Worm (Caenorhabditis elegans) whole organism, L1 larva: ENCODE measurements around the gene hpo-33.
A peak's percentile ranks its signal among the peaks of the same experiment; 100 is the strongest.

Experiments used
- C34B4.2 ChIP-seq: sonication (generic microtip); optimal IDR thresholded peaks from 2 replicates; lab custom pipeline; 2017; ENCODE audit warnings: mild to moderate bottlenecking, missing genetic modification characterization, missing compliant biosample characterization
- F16B12.6 ChIP-seq: fragments of 150-350 bp; optimal IDR thresholded peaks from 2 replicates; lab custom pipeline; 2014; ENCODE audit warnings: missing biosample characterization, missing genetic modification characterization
- aha-1 ChIP-seq: fragments of 150-350 bp; optimal IDR thresholded peaks from 2 replicates; lab custom pipeline; 2014; ENCODE audit warnings: missing biosample characterization, missing genetic modification characterization
- alr-1 ChIP-seq: fragments of 200-800 bp; sonication (Bioruptor generic); optimal IDR thresholded peaks from 2 replicates; lab custom pipeline; 2018; ENCODE audit warnings: borderline replicate concordance, mild to moderate bottlenecking, missing genetic modification characterization, missing compliant biosample characterization
- ceh-63 ChIP-seq: fragments of 200-800 bp; sonication (Bioruptor generic); optimal IDR thresholded peaks from 2 replicates; lab custom pipeline; 2018; ENCODE audit warnings: mild to moderate bottlenecking, missing genetic modification characterization, missing compliant biosample characterization
- ceh-8 ChIP-seq: fragments of 200-800 bp; sonication (Bioruptor generic); optimal IDR thresholded peaks from 2 replicates; lab custom pipeline; 2018; ENCODE audit warnings: mild to moderate bottlenecking, missing genetic modification characterization, moderate library complexity, missing compliant biosample characterization
- ceh-82 ChIP-seq, 3 experiments: fragments of 150-350 bp in 1 of 3; sonication (generic microtip) in 2 of 3; optimal IDR thresholded peaks; 2 replicates each; lab custom pipeline; 2014 to 2017; ENCODE audit warnings: missing biosample characterization in 3 of 3, missing genetic modification characterization in 3 of 3
- ces-1 ChIP-seq: fragments of 150-350 bp; optimal IDR thresholded peaks from 2 replicates; lab custom pipeline; 2014; ENCODE audit warnings: missing biosample characterization, missing genetic modification reagents, missing genetic modification characterization
- dpl-1 ChIP-seq, 3 experiments: fragments of 150-350 bp in 2 of 3; sonication (generic microtip) in 1 of 3; optimal IDR thresholded peaks; 2 replicates each; lab custom pipeline; 2014 to 2017; ENCODE audit warnings: missing biosample characterization in 3 of 3, missing genetic modification characterization in 3 of 3, missing genetic modification reagents in 3 of 3
- dsc-1 ChIP-seq: sonication (generic microtip); optimal IDR thresholded peaks from 2 replicates; lab custom pipeline; 2016; ENCODE audit warnings: mild to moderate bottlenecking, missing genetic modification characterization, missing compliant biosample characterization
- efl-1 ChIP-seq, 4 experiments: fragments of 150-350 bp; optimal IDR thresholded peaks in 3 of 4; peaks in 1 of 4; 1 replicate in 1 of 4; 2 replicates in 3 of 4; lab custom pipeline; 2014; ENCODE audit warnings: missing biosample characterization in 2 of 4, missing genetic modification characterization in 2 of 4, missing genetic modification reagents in 2 of 4
- efl-3 ChIP-seq: fragments of 200-800 bp; sonication (Bioruptor generic); optimal IDR thresholded peaks from 2 replicates; lab custom pipeline; 2018; ENCODE audit warnings: mild to moderate bottlenecking, missing genetic modification characterization, missing compliant biosample characterization
- egl-27 ChIP-seq, 2 experiments: fragments of 150-350 bp in 1 of 2; sonication (generic microtip); optimal IDR thresholded peaks; 3 replicates each; lab custom pipeline; 2017 to 2018; ENCODE audit warnings: missing biosample characterization in 2 of 2, missing genetic modification characterization in 2 of 2, missing genetic modification reagents in 2 of 2
- elt-2 ChIP-seq: sonication (generic microtip); optimal IDR thresholded peaks from 2 replicates; lab custom pipeline; 2016; ENCODE audit warnings: missing genetic modification characterization, mild to moderate bottlenecking, inconsistent platforms, missing compliant biosample characterization, missing genetic modification reagents
- elt-3 ChIP-seq, 6 experiments: fragments of 150-350 bp in 1 of 6; sonication (generic microtip); optimal IDR thresholded peaks; 2 replicates each; lab custom pipeline; 2017 to 2018; ENCODE audit warnings: missing biosample characterization in 6 of 6, missing genetic modification characterization in 6 of 6, inconsistent platforms in 1 of 6
- fos-1 ChIP-seq: fragments of 150-350 bp; optimal IDR thresholded peaks from 2 replicates; lab custom pipeline; 2014; ENCODE audit warnings: missing biosample characterization, missing genetic modification characterization
- grh-1 ChIP-seq: fragments of 200-800 bp; sonication (Bioruptor generic); IDR thresholded peaks from 2 replicates; pipeline ENCODE4 v1.3.6; 2022; ENCODE audit warnings: missing genetic modification reagents, missing genetic modification characterization, missing compliant biosample characterization
- hpl-2 ChIP-seq: fragments of 150-350 bp; optimal IDR thresholded peaks from 2 replicates; lab custom pipeline; 2014; ENCODE audit warnings: missing biosample characterization, missing genetic modification reagents, missing genetic modification characterization
- irx-1 ChIP-seq: sonication (generic microtip); optimal IDR thresholded peaks from 2 replicates; lab custom pipeline; 2016; ENCODE audit warnings: missing genetic modification characterization, missing compliant biosample characterization
- jun-1 ChIP-seq: fragments of 150-350 bp; optimal IDR thresholded peaks from 2 replicates; lab custom pipeline; 2014; ENCODE audit warnings: missing biosample characterization, missing genetic modification reagents, missing genetic modification characterization
- nhr-11 ChIP-seq: fragments of 150-350 bp; optimal IDR thresholded peaks from 2 replicates; lab custom pipeline; 2014; ENCODE audit warnings: missing biosample characterization, missing genetic modification characterization
- nhr-20 ChIP-seq: sonication (generic microtip); optimal IDR thresholded peaks from 2 replicates; lab custom pipeline; 2016; ENCODE audit warnings: mild to moderate bottlenecking, missing genetic modification characterization, missing compliant biosample characterization
- nhr-237 ChIP-seq: fragments of 150-350 bp; optimal IDR thresholded peaks from 2 replicates; lab custom pipeline; 2014; ENCODE audit warnings: missing biosample characterization, missing genetic modification characterization
- nhr-71 ChIP-seq: sonication (generic microtip); optimal IDR thresholded peaks from 2 replicates; lab custom pipeline; 2016; ENCODE audit warnings: mild to moderate bottlenecking, missing genetic modification characterization, moderate library complexity, missing compliant biosample characterization
- nhr-76 ChIP-seq: sonication (generic microtip); optimal IDR thresholded peaks from 2 replicates; lab custom pipeline; 2017; ENCODE audit warnings: missing biosample characterization, missing genetic modification characterization
- nhr-84 ChIP-seq: sonication (generic microtip); optimal IDR thresholded peaks from 2 replicates; lab custom pipeline; 2017; ENCODE audit warnings: missing biosample characterization, missing genetic modification characterization
- nhr-85 ChIP-seq: sonication (generic microtip); peaks from one replicate; lab custom pipeline; 2016; ENCODE audit warnings: missing genetic modification characterization, inconsistent platforms, missing compliant biosample characterization
- skn-1 ChIP-seq: fragments of 150-350 bp; optimal IDR thresholded peaks from 2 replicates; lab custom pipeline; 2014; ENCODE audit warnings: missing biosample characterization, missing genetic modification characterization
- sox-4 ChIP-seq: sonication (generic microtip); optimal IDR thresholded peaks from 2 replicates; lab custom pipeline; 2016; ENCODE audit warnings: missing genetic modification characterization, missing compliant biosample characterization
- swsn-7 ChIP-seq: sonication (generic microtip); optimal IDR thresholded peaks from 2 replicates; lab custom pipeline; 2016; ENCODE audit warnings: missing genetic modification characterization, missing compliant biosample characterization
- tlp-1 ChIP-seq: fragments of 150-350 bp; optimal IDR thresholded peaks from 2 replicates; lab custom pipeline; 2014; ENCODE audit warnings: missing biosample characterization, missing genetic modification characterization
- unc-130 ChIP-seq: fragments of 150-350 bp; optimal IDR thresholded peaks from 2 replicates; lab custom pipeline; 2017; ENCODE audit warnings: missing biosample characterization, missing genetic modification characterization, inconsistent platforms
- unc-30 ChIP-seq: sonication (generic microtip); optimal IDR thresholded peaks from 2 replicates; lab custom pipeline; 2017; ENCODE audit warnings: missing biosample characterization, missing genetic modification characterization
- xbp-1 ChIP-seq: sonication (generic microtip); optimal IDR thresholded peaks from 2 replicates; lab custom pipeline; 2016; ENCODE audit warnings: missing genetic modification characterization, missing compliant biosample characterization
- zag-1 ChIP-seq: fragments of 150-350 bp; optimal IDR thresholded peaks from 2 replicates; lab custom pipeline; 2014; ENCODE audit warnings: missing biosample characterization, missing genetic modification characterization
- zip-4 ChIP-seq: fragments of 200-800 bp; sonication (Bioruptor generic); optimal IDR thresholded peaks from 2 replicates; lab custom pipeline; 2018; ENCODE audit warnings: mild to moderate bottlenecking, missing genetic modification characterization, moderate library complexity, missing compliant biosample characterization

Gene hpo-33

DNA sequence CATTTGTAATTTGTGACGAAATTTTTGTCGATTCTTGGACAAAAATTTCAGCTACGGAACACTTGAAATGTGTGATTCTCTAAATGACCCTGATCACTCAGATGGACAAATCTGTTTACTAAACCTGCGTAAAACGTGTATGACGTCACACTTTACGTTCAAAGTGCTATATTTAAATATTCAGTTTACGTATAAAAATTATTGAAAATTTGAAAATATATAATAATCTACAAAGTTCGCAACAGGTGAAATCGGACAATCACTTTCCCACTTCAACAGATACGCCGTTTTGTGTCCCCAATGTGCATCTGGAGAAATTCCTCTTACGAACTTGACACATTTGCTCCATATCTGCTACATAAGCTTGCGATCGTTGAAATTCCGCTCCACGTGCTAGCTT lies 37.2 kb upstream of the hpo-33 start, which contains the start of gene srh-131:
Gene srh-131 (plus strand): TSS at position 301 of the 400 bp plus-strand sequence.
- TF ChIP-seq egl-27 (tag; optimal IDR thresholded peaks at IDR 0.05; lab: Kevin White, UChicago) (no peak), nhr-11 (no peak), elt-2 (tag; lab: Kevin White, UChicago) (no peak), nhr-237 (tag; lab: Kevin White, UChicago) (no peak), tlp-1 (tag; lab: Kevin White, UChicago) (no peak), nhr-84 (tag; lab: Kevin White, UChicago) (no peak), dsc-1 (tag; lab: Kevin White, UChicago) (no peak), zag-1 (no peak)

DNA sequence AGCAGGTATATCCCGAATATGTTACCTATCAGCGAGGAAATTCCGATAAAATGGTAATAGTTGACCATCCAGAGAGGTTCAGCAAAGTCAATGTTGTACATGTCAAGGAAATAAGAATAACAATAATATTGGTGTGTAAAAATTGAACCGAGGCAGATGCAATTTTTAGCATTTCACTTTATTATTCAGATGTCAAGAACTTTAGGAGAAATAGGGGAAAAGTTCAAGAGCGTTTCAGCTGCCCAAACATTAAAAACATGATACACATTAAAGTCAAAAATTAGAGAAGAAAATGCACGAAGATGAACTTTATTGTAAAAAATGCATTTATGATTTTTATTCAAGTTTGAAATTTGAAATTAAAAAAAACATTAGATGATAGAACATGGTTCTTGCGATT lies 34.1 kb upstream of the hpo-33 start, which contains the start of gene sri-69:
Gene sri-69 (minus strand): TSS at position 101 of the 400 bp plus-strand sequence.
- TF ChIP-seq ceh-63 (GFP tag; lab: Kevin White, UChicago) (no peak), ces-1 (GFP tag; lab: Kevin White, UChicago) (no peak), nhr-84 (tag; lab: Kevin White, UChicago) (no peak)

DNA sequence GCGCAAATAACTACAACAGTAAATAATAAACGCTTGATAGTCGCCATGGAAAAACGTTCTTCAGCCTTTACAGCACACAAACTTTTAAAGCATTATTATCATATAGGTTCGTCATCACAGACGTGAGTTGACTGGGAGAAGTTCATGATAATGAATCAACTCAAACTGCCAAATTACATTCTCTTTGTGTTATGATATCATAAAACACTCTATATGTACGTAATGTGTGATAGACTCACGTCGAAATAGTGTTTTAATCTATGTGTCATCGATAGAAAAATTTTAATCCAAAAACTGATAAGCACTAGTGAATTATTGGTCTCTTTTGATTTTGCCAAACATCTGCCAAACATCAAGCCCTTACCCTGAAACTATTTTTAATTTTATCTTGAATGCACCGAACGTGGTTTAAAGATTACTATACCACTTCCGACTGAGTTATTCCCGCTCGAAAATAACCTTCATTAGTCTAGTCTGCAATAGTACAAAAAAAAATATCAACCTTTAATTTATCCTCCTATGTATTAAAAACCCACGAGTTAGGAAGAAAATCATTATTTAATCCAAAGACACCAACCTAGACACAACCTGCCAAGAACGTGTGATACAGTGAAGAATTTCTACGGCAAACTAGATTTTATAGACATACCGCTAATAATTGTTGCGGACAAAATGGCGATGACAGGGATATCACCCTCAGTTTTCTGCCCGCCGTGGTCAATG lies 32.9 kb upstream of the hpo-33 start, which contains the start of the genes clc-12 and clec-240:
Gene clc-12 (minus strand): TSS at position 47 of the 723 bp plus-strand sequence.
Gene clec-240 (plus strand): TSS at position 673 of the 723 bp plus-strand sequence.
- TF ChIP-seq swsn-7 (tag; lab: Kevin White, UChicago), result no peak
- peak; percentile 69 for TF ChIP-seq elt-2 (tag; lab: Kevin White, UChicago)
- TF ChIP-seq, all 84 proteins: peak for 1

DNA sequence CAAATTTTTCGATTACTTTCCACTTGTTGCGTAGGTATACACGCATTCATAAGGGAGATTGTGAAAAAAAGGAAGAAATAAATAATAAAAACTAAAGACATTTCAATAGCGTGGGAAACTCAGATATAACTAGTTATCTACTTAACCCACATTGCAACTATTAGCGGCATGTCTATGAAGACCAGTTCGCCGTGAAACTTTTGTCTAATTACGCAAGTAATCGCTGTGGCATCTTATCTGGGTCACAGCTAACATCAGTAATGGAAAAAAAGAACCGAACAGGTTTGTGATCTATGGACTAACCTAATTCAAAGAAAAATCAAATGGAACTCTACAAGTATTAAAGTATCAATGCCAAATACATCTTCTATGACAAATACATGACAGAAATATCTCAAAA lies 29.1 kb upstream of the hpo-33 start, which contains the start of gene clec-241:
Gene clec-241 (minus strand): TSS at position 101 of the 400 bp plus-strand sequence.
- TF ChIP-seq efl-3 (GFP tag; lab: Kevin White, UChicago), result no peak
- no peak for TF ChIP-seq grh-1 (GFP tag; lab: Robert Waterston, UW)
- no peak for TF ChIP-seq sox-4
- TF ChIP-seq unc-130 (tag; lab: Kevin White, UChicago), result no peak
- no peak for TF ChIP-seq dpl-1 (GFP tag; optimal IDR thresholded peaks at IDR 0.05; lab: Kevin White, UChicago)
- no peak for TF ChIP-seq C34B4.2
- no peak for TF ChIP-seq nhr-76 (tag; lab: Kevin White, UChicago)
- TF ChIP-seq aha-1 (tag; lab: Kevin White, UChicago), result no peak
- TF ChIP-seq elt-3 (tag; optimal IDR thresholded peaks at IDR 0.05; lab: Kevin White, UChicago), result no peak
- TF ChIP-seq xbp-1 (tag; lab: Kevin White, UChicago), result no peak
- TF ChIP-seq zip-4 (GFP tag; lab: Kevin White, UChicago), result no peak
- no peak for TF ChIP-seq irx-1 (tag; lab: Kevin White, UChicago)

DNA sequence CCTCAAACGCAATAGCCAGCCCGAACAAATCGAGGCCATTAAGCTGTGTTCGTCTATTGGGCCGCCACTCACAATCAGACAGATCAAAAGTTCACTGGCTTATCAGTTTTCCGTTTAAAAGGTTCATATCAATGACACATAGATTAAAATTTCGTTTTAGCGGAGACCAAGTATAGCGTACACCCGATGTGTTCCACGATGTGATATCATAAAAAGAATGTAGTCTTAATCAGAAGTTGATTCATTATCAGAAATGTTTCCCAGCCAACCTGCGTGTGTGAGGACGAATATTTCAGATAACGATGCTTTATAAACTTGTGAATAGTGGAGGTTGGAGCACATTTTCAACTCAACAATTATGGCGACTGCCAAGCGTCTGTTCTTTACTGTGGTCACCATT lies 28.3 kb upstream of the hpo-33 start, which contains the start of gene clc-13:
Gene clc-13 (plus strand): TSS at position 359 of the 400 bp plus-strand sequence.
- TF ChIP-seq jun-1 (tag; lab: Kevin White, UChicago), result peak; percentile 57
- no peak for TF ChIP-seq F16B12.6 (tag; lab: Kevin White, UChicago)
- TF ChIP-seq ces-1 (GFP tag; lab: Kevin White, UChicago), result no peak
- no peak for TF ChIP-seq efl-1 (optimal IDR thresholded peaks at IDR 0.05; lab: Kevin White, UChicago)
- peak in 1 of 2 experiments; percentile 42 for TF ChIP-seq efl-1 (GFP tag; optimal IDR thresholded peaks at IDR 0.05 in 1 of 2; lab: Kevin White, UChicago)
- no peak for TF ChIP-seq hpl-2 (GFP tag; lab: Kevin White, UChicago)
- TF ChIP-seq skn-1 (tag; lab: Kevin White, UChicago), result no peak
- no peak for TF ChIP-seq unc-30 (tag; lab: Kevin White, UChicago)
- TF ChIP-seq zip-4 (GFP tag; lab: Kevin White, UChicago), result no peak
- TF ChIP-seq elt-3 (tag; optimal IDR thresholded peaks at IDR 0.05; lab: Kevin White, UChicago), result no peak
- TF ChIP-seq ceh-63 (GFP tag; lab: Kevin White, UChicago), result no peak
- TF ChIP-seq nhr-85 (tag; lab: Kevin White, UChicago), result no peak
- TF ChIP-seq egl-27 (tag; optimal IDR thresholded peaks at IDR 0.05; lab: Kevin White, UChicago), result no peak
- TF ChIP-seq nhr-20, result peak; percentile 75
- no peak for TF ChIP-seq ceh-8
- TF ChIP-seq elt-2 (tag; lab: Kevin White, UChicago), result peak; percentile 98
- TF ChIP-seq nhr-71 (tag; lab: Kevin White, UChicago), result no peak
- TF ChIP-seq ceh-82 (tag; optimal IDR thresholded peaks at IDR 0.05; lab: Kevin White, UChicago), result no peak
- TF ChIP-seq alr-1 (tag; lab: Kevin White, UChicago), result no peak
- TF ChIP-seq nhr-84 (tag; lab: Kevin White, UChicago), result no peak
- TF ChIP-seq fos-1 (tag; lab: Kevin White, UChicago), result no peak
